Worm (Caenorhabditis elegans): ENCODE measurements around the gene prp-40.

DNA sequence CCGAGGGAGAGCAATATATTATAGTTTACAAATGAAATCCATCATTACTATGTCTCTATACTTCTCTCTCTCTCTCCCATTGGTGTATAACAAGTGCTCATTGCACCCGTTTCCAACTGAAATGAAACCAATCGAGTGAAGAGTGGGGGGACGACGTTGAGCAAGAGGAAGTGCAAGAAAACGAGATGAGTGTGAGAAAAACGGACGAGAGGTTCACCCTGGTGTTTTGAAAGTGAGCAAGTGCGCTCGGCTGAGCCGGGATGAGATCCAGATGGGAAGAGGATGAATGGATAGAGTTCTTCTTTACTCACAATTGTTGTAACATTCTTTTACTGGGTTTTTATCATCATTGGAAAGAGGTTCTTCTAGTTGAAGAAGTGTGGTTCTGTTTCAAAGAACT is 38.2 kb upstream of the prp-40 start:
- TF ChIP-seq sptf-2 (GFP tag; optimal IDR thresholded peaks at IDR 0.05) (no peak), nfya-1 (tag; optimal IDR thresholded peaks at IDR 0.05; ENCODE audit: borderline replicate concordance, insufficient read depth) (no peak), die-1 (tag; optimal IDR thresholded peaks at IDR 0.05) (no peak), let-607 (tag; optimal IDR thresholded peaks at IDR 0.05) (no peak), unc-130 (GFP tag; optimal IDR thresholded peaks at IDR 0.05) (no peak), F55B11.4 (tag; optimal IDR thresholded peaks at IDR 0.05; ENCODE audit: borderline replicate concordance, insufficient read depth) (no peak), snpc-1.3 (tag; optimal IDR thresholded peaks at IDR 0.05; ENCODE audit: insufficient read depth) (no peak), F23B12.7 (tag; optimal IDR thresholded peaks at IDR 0.05; ENCODE audit: insufficient read depth) (no peak), ama-1 (optimal IDR thresholded peaks at IDR 0.05) (no peak), ama-1 (GFP tag; optimal IDR thresholded peaks at IDR 0.05) (no peak), K12H6.12 (tag; optimal IDR thresholded peaks at IDR 0.05) (no peak), ekl-4 (GFP tag; IDR thresholded peaks at IDR 0.05) (no peak), madf-6 (GFP tag; IDR thresholded peaks at IDR 0.05) (no peak), T26A5.8 (tag; optimal IDR thresholded peaks at IDR 0.05) (no peak), madf-8 (GFP tag; conservative IDR thresholded peaks at IDR 0.05) (no peak)

Measured in whole organism, young adult.